Worm (Caenorhabditis elegans) whole organism, young adult: ENCODE measurements around the gene mut-14.

ENCODE experiments used
- B0336.3 ChIP-seq: fragments of 200-800 bp; sonication (Bioruptor generic); IDR thresholded peaks from 2 replicates; pipeline ENCODE4 v1.3.6; 2022; ENCODE audit warnings: missing genetic modification characterization, missing compliant biosample characterization
- C06A6.2 ChIP-seq: fragments of 200-800 bp; sonication (Bioruptor generic); conservative IDR thresholded peaks from 2 replicates; pipeline ENCODE4 v1.3.6; 2022; ENCODE audit warnings: missing genetic modification characterization, missing compliant biosample characterization
- F23B12.7 ChIP-seq: sonication (generic microtip); optimal IDR thresholded peaks from 2 replicates; lab custom pipeline; 2017; ENCODE audit warnings: missing genetic modification characterization, mild to moderate bottlenecking, missing compliant biosample characterization, antibody characterized with exemption, moderate library complexity; ENCODE audit not compliant: insufficient read depth
- F33H1.4 ChIP-seq: fragments of 200-800 bp; sonication (Bioruptor generic); IDR thresholded peaks from 2 replicates; pipeline ENCODE4 v1.3.6; 2022; ENCODE audit warnings: missing genetic modification reagents, missing genetic modification characterization, missing compliant biosample characterization
- F39B2.1 ChIP-seq: fragments of 200-800 bp; sonication (Bioruptor generic); IDR thresholded peaks from 2 replicates; pipeline ENCODE4 v1.3.6; 2022; ENCODE audit warnings: missing genetic modification reagents, missing genetic modification characterization, missing compliant biosample characterization
- F49E8.2 ChIP-seq: sonication (generic microtip); optimal IDR thresholded peaks from 3 replicates; lab custom pipeline; 2017; ENCODE audit warnings: missing genetic modification characterization, mild to moderate bottlenecking, missing compliant biosample characterization, antibody characterized with exemption, moderate library complexity; ENCODE audit not compliant: insufficient read depth
- F52B5.7 ChIP-seq: sonication (generic microtip); optimal IDR thresholded peaks from 2 replicates; lab custom pipeline; 2016; ENCODE audit warnings: mild to moderate bottlenecking, missing genetic modification characterization, missing compliant biosample characterization
- F57A8.1 ChIP-seq: fragments of 200-800 bp; sonication (Bioruptor generic); optimal IDR thresholded peaks from 2 replicates; lab custom pipeline; 2018; ENCODE audit warnings: mild to moderate bottlenecking, missing genetic modification characterization, moderate library complexity, missing compliant biosample characterization
- F57C9.4 ChIP-seq: sonication (generic microtip); optimal IDR thresholded peaks from 2 replicates; lab custom pipeline; 2017; ENCODE audit warnings: mild to moderate bottlenecking, missing genetic modification characterization, missing compliant biosample characterization
- T26A5.8 ChIP-seq: sonication (generic microtip); optimal IDR thresholded peaks from 2 replicates; lab custom pipeline; 2016; ENCODE audit warnings: missing genetic modification characterization, missing compliant biosample characterization
- Y53G8AR.9 ChIP-seq: fragments of 200-800 bp; sonication (Bioruptor generic); conservative IDR thresholded peaks from 2 replicates; pipeline ENCODE4 v1.3.6; 2022; ENCODE audit warnings: missing genetic modification reagents, missing genetic modification characterization, missing compliant biosample characterization
- Y67H2A.10 ChIP-seq: fragments of 200-800 bp; sonication (Bioruptor generic); conservative IDR thresholded peaks from 2 replicates; pipeline ENCODE4 v1.3.6; 2022; ENCODE audit warnings: missing genetic modification reagents, missing genetic modification characterization, missing compliant biosample characterization
- Y79H2A.3 ChIP-seq: fragments of 200-800 bp; sonication (Bioruptor generic); conservative IDR thresholded peaks from 2 replicates; pipeline ENCODE4 v1.3.6; 2022; ENCODE audit warnings: missing genetic modification reagents, missing genetic modification characterization, missing compliant biosample characterization
- ama-1 ChIP-seq, 3 experiments: fragments of 150-350 bp in 1 of 3; sonication (generic microtip) in 2 of 3; optimal IDR thresholded peaks; 2 replicates each; lab custom pipeline; 2014 to 2018; ENCODE audit warnings: missing biosample characterization in 2 of 3, missing genetic modification characterization in 2 of 3, missing genetic modification reagents in 2 of 3
- aptf-2 ChIP-seq: fragments of 200-800 bp; sonication (Bioruptor generic); conservative IDR thresholded peaks from 2 replicates; pipeline ENCODE4 v1.3.6; 2022; ENCODE audit warnings: missing genetic modification reagents, missing genetic modification characterization, missing compliant biosample characterization
- aptf-3 ChIP-seq: fragments of 200-800 bp; sonication (Bioruptor generic); IDR thresholded peaks from 2 replicates; pipeline ENCODE4 v1.3.6; 2022; ENCODE audit warnings: missing genetic modification characterization, missing compliant biosample characterization
- attf-3 ChIP-seq: fragments of 200-800 bp; sonication (Bioruptor generic); conservative IDR thresholded peaks from 2 replicates; pipeline ENCODE4 v1.3.6; 2022; ENCODE audit warnings: missing genetic modification reagents, missing genetic modification characterization, missing compliant biosample characterization
- attf-6 ChIP-seq: fragments of 200-800 bp; sonication (Bioruptor generic); IDR thresholded peaks from 2 replicates; pipeline ENCODE4 v1.3.6; 2022; ENCODE audit warnings: missing genetic modification reagents, missing genetic modification characterization, missing compliant biosample characterization
- ceh-27 ChIP-seq: fragments of 200-800 bp; sonication (Bioruptor generic); optimal IDR thresholded peaks from 2 replicates; lab custom pipeline; 2018; ENCODE audit warnings: mild to moderate bottlenecking, missing genetic modification characterization, moderate library complexity, missing compliant biosample characterization
- ceh-58 ChIP-seq: fragments of 200-800 bp; sonication (Bioruptor generic); IDR thresholded peaks from 2 replicates; pipeline ENCODE4 v1.3.6; 2022; ENCODE audit warnings: missing genetic modification characterization, missing compliant biosample characterization
- ceh-79 ChIP-seq: sonication (generic microtip); optimal IDR thresholded peaks from 2 replicates; lab custom pipeline; 2017; ENCODE audit warnings: mild to moderate bottlenecking, missing genetic modification characterization, missing compliant biosample characterization
- dpff-1 ChIP-seq: sonication (generic microtip); optimal IDR thresholded peaks from 2 replicates; lab custom pipeline; 2017; ENCODE audit warnings: mild to moderate bottlenecking, missing genetic modification characterization, missing compliant biosample characterization
- efl-1 ChIP-seq: fragments of 150-350 bp; optimal IDR thresholded peaks from 2 replicates; lab custom pipeline; 2014; ENCODE audit warnings: missing biosample characterization, missing genetic modification reagents, missing genetic modification characterization
- egl-18 ChIP-seq: fragments of 200-800 bp; sonication (Bioruptor generic); IDR thresholded peaks from 2 replicates; pipeline ENCODE4 v1.3.6; 2022; ENCODE audit warnings: missing genetic modification reagents, missing genetic modification characterization, missing compliant biosample characterization
- ekl-4 ChIP-seq: fragments of 200-800 bp; sonication (Bioruptor generic); IDR thresholded peaks from 2 replicates; pipeline ENCODE4 v1.3.6; 2022; ENCODE audit warnings: missing genetic modification reagents, missing genetic modification characterization, missing compliant biosample characterization
- hlh-26 ChIP-seq: fragments of 200-800 bp; sonication (Bioruptor generic); conservative IDR thresholded peaks from 2 replicates; pipeline ENCODE4 v1.3.6; 2022; ENCODE audit warnings: missing genetic modification reagents, missing genetic modification characterization, missing compliant biosample characterization
- hrde-1 ChIP-seq: sonication (generic microtip); optimal IDR thresholded peaks from 2 replicates; lab custom pipeline; 2016; ENCODE audit warnings: missing genetic modification characterization, mild to moderate bottlenecking, missing compliant biosample characterization, moderate library complexity, missing genotype, missing genetic modification reagents, borderline replicate concordance
- lin-35 ChIP-seq, 3 experiments: fragments of 150-350 bp in 2 of 3; sonication (generic microtip) in 1 of 3; optimal IDR thresholded peaks; 2 replicates each; lab custom pipeline; 2014 to 2018; ENCODE audit warnings: missing biosample characterization in 3 of 3, missing genetic modification characterization in 3 of 3, missing genetic modification reagents in 3 of 3
- lin-54 ChIP-seq: fragments of 200-800 bp; sonication (Bioruptor generic); optimal IDR thresholded peaks from 2 replicates; lab custom pipeline; 2018; ENCODE audit warnings: mild to moderate bottlenecking, missing genetic modification characterization, missing compliant biosample characterization
- lsy-27 ChIP-seq: sonication (generic microtip); optimal IDR thresholded peaks from 2 replicates; lab custom pipeline; 2017; ENCODE audit warnings: missing genetic modification characterization, mild to moderate bottlenecking, missing compliant biosample characterization, antibody characterized with exemption, missing genotype, borderline replicate concordance; ENCODE audit not compliant: insufficient read depth
- madf-10 ChIP-seq: sonication (generic microtip); optimal IDR thresholded peaks from 2 replicates; lab custom pipeline; 2016; ENCODE audit warnings: mild to moderate bottlenecking, missing genetic modification characterization, missing compliant biosample characterization
- madf-3 ChIP-seq: fragments of 200-800 bp; sonication (Bioruptor generic); IDR thresholded peaks from 2 replicates; pipeline ENCODE4 v1.3.6; 2022; ENCODE audit warnings: missing genetic modification reagents, missing genetic modification characterization, missing compliant biosample characterization
- madf-8 ChIP-seq: fragments of 200-800 bp; sonication (Bioruptor generic); conservative IDR thresholded peaks from 2 replicates; pipeline ENCODE4 v1.3.6; 2022; ENCODE audit warnings: missing genetic modification reagents, missing genetic modification characterization, missing compliant biosample characterization
- mcd-1 ChIP-seq: fragments of 200-800 bp; sonication (Bioruptor generic); IDR thresholded peaks from 2 replicates; pipeline ENCODE4 v1.3.6; 2022; ENCODE audit warnings: missing genetic modification reagents, missing genetic modification characterization, missing compliant biosample characterization
- nfyb-1 ChIP-seq: fragments of 200-800 bp; sonication (Bioruptor generic); IDR thresholded peaks from 2 replicates; pipeline ENCODE4 v1.3.6; 2022; ENCODE audit warnings: missing genetic modification reagents, missing genetic modification characterization, missing compliant biosample characterization
- nhr-120 ChIP-seq: fragments of 200-800 bp; sonication (Bioruptor generic); IDR thresholded peaks from 2 replicates; pipeline ENCODE4 v1.3.6; 2022; ENCODE audit warnings: missing genetic modification characterization, missing compliant biosample characterization
- nhr-179 ChIP-seq: sonication (generic microtip); optimal IDR thresholded peaks from 2 replicates; lab custom pipeline; 2016; ENCODE audit warnings: mild to moderate bottlenecking, missing genetic modification characterization, missing compliant biosample characterization
- nhr-27 ChIP-seq: fragments of 200-800 bp; sonication (Bioruptor generic); optimal IDR thresholded peaks from 2 replicates; lab custom pipeline; 2018; ENCODE audit warnings: mild to moderate bottlenecking, missing genetic modification characterization, moderate library complexity, missing compliant biosample characterization
- rcor-1 ChIP-seq: fragments of 200-800 bp; sonication (Bioruptor generic); IDR thresholded peaks from 2 replicates; pipeline ENCODE4 v1.3.6; 2022; ENCODE audit warnings: missing genetic modification reagents, missing genetic modification characterization, missing compliant biosample characterization
- rpc-1 ChIP-seq, 2 experiments: fragments of 150-350 bp in 1 of 2; sonication (generic microtip) in 1 of 2; optimal IDR thresholded peaks; 2 replicates each; lab custom pipeline; 2014 to 2018; ENCODE audit warnings: missing biosample characterization in 1 of 2, missing genetic modification characterization in 1 of 2, missing genetic modification reagents in 1 of 2, missing genotype in 1 of 2
- sdz-38 ChIP-seq: sonication (generic microtip); optimal IDR thresholded peaks from 2 replicates; lab custom pipeline; 2016; ENCODE audit warnings: missing genotype, missing genetic modification characterization, missing compliant biosample characterization
- snpc-1.1 ChIP-seq: sonication (generic microtip); optimal IDR thresholded peaks from 2 replicates; lab custom pipeline; 2017; ENCODE audit warnings: missing genetic modification characterization, mild to moderate bottlenecking, missing compliant biosample characterization, antibody characterized with exemption, moderate library complexity, missing genotype, missing genetic modification reagents; ENCODE audit not compliant: insufficient read depth
- snpc-3.4 ChIP-seq: sonication (generic microtip); optimal IDR thresholded peaks from 2 replicates; lab custom pipeline; 2017; ENCODE audit warnings: missing genetic modification characterization, mild to moderate bottlenecking, missing compliant biosample characterization, antibody characterized with exemption, moderate library complexity, missing genotype, missing genetic modification reagents
- somi-1 ChIP-seq: fragments of 200-800 bp; sonication (Bioruptor generic); optimal IDR thresholded peaks from 2 replicates; lab custom pipeline; 2018; ENCODE audit warnings: mild to moderate bottlenecking, missing genetic modification characterization, missing compliant biosample characterization
- tbp1 ChIP-seq: fragments of 200-800 bp; sonication (Bioruptor generic); optimal IDR thresholded peaks from 2 replicates; lab custom pipeline; 2018; ENCODE audit warnings: mild to moderate bottlenecking, missing genetic modification characterization, missing compliant biosample characterization
- unc-130 ChIP-seq: sonication (generic microtip); optimal IDR thresholded peaks from 2 replicates; lab custom pipeline; 2016; ENCODE audit warnings: missing genetic modification reagents, missing genetic modification characterization, missing compliant biosample characterization
- zim-3 ChIP-seq: sonication (generic microtip); optimal IDR thresholded peaks from 2 replicates; lab custom pipeline; 2017; ENCODE audit warnings: mild to moderate bottlenecking, missing genetic modification characterization, moderate library complexity, missing compliant biosample characterization

The mut-14 gene

ce11 chrV:5684534-5684933 lies 24.0 kb upstream of the mut-14 start, which contains the start of the genes hmgs-1 and F25B4.4 (continued):
- TF ChIP-seq lin-54, result peak; percentile 85
- TF ChIP-seq aptf-2, result no peak
- peak; percentile 56; the same call in 1 of the 2 replicates for TF ChIP-seq Y53G8AR.9 (GFP tag; lab: Robert Waterston, UW)
- no peak for TF ChIP-seq Y79H2A.3 (GFP tag; lab: Robert Waterston, UW)
- peak; percentile 55 for TF ChIP-seq efl-1 (GFP tag; lab: Kevin White, UChicago)
- TF ChIP-seq nhr-120 (GFP tag; lab: Robert Waterston, UW), result no peak
- peak; percentile 98 for TF ChIP-seq F33H1.4 (GFP tag; lab: Robert Waterston, UW)
- TF ChIP-seq somi-1 (GFP tag; lab: Kevin White, UChicago), result no peak
- peak in 2 of 3 experiments; percentile 39 to 85 for TF ChIP-seq lin-35 (GFP tag; optimal IDR thresholded peaks at IDR 0.05; lab: Kevin White, UChicago)
- peak; percentile 28; the same call in 1 of the 2 replicates for TF ChIP-seq B0336.3 (GFP tag; lab: Robert Waterston, UW)
- no peak for TF ChIP-seq zim-3
- TF ChIP-seq ekl-4 (GFP tag; lab: Robert Waterston, UW), result peak; percentile 63
- TF ChIP-seq hrde-1, result no peak
- no peak for TF ChIP-seq dpff-1 (tag; lab: Kevin White, UChicago)
- TF ChIP-seq rcor-1 (GFP tag; lab: Robert Waterston, UW), result peak; percentile 78
- peak; percentile 8 for TF ChIP-seq madf-10 (tag; lab: Kevin White, UChicago)
- TF ChIP-seq madf-3, result 0 out of 2 replicates have a peak, but pooled peaks have one; percentile 30
- TF ChIP-seq F57C9.4, result no peak
- no peak for TF ChIP-seq egl-18 (GFP tag; lab: Robert Waterston, UW)
- TF ChIP-seq C06A6.2 (GFP tag; lab: Robert Waterston, UW), result peak; percentile 50; the same call in 1 of the 2 replicates
- no peak for TF ChIP-seq lsy-27
- no peak for TF ChIP-seq rpc-1 (optimal IDR thresholded peaks at IDR 0.05; lab: Kevin White, UChicago)
- no peak for TF ChIP-seq rpc-1 (tag; optimal IDR thresholded peaks at IDR 0.05; lab: Kevin White, UChicago)
- TF ChIP-seq Y67H2A.10, result no peak
- peak; percentile 51 for TF ChIP-seq snpc-3.4
- TF ChIP-seq attf-3 (GFP tag; lab: Robert Waterston, UW), result peak; percentile 64; the same call in 1 of the 2 replicates
- no peak for TF ChIP-seq attf-6 (GFP tag; lab: Robert Waterston, UW)
- peak; percentile 66 for TF ChIP-seq tbp1 (GFP tag; lab: Kevin White, UChicago)
- no peak for TF ChIP-seq nhr-27 (tag; lab: Kevin White, UChicago)
- TF ChIP-seq madf-8, result peak; percentile 58
- TF ChIP-seq nfyb-1 (GFP tag; lab: Robert Waterston, UW), result peak; percentile 84
- no peak for TF ChIP-seq ama-1 (optimal IDR thresholded peaks at IDR 0.05; lab: Kevin White, UChicago)
- peak in 1 of 2 experiments; percentile 63 for TF ChIP-seq ama-1 (GFP tag; optimal IDR thresholded peaks at IDR 0.05; lab: Kevin White, UChicago)
- TF ChIP-seq snpc-1.1 (tag; lab: Kevin White, UChicago), result no peak
- TF ChIP-seq T26A5.8 (tag; lab: Kevin White, UChicago), result no peak
- no peak for TF ChIP-seq ceh-79 (tag; lab: Kevin White, UChicago)
- no peak for TF ChIP-seq ceh-58 (GFP tag; lab: Robert Waterston, UW)
- TF ChIP-seq F49E8.2 (tag; lab: Kevin White, UChicago), result peak; percentile 57
- TF ChIP-seq aptf-3 (GFP tag; lab: Robert Waterston, UW), result no peak
- no peak for TF ChIP-seq hlh-26
- TF ChIP-seq mcd-1 (GFP tag; lab: Robert Waterston, UW), result peak; percentile 86
- no peak for TF ChIP-seq F52B5.7
- peak; percentile 73 for TF ChIP-seq ceh-27 (GFP tag; lab: Kevin White, UChicago)
- TF ChIP-seq nhr-179 (tag; lab: Kevin White, UChicago), result no peak
- peak; percentile 83 for TF ChIP-seq F23B12.7 (tag; lab: Kevin White, UChicago)
- TF ChIP-seq sdz-38 (tag; lab: Kevin White, UChicago), result no peak
- peak; percentile 30 for TF ChIP-seq unc-130 (GFP tag; lab: Kevin White, UChicago)
- no peak for TF ChIP-seq F57A8.1 (GFP tag; lab: Kevin White, UChicago)
- no peak for TF ChIP-seq F39B2.1 (GFP tag; lab: Robert Waterston, UW)
